Worm (Caenorhabditis elegans) whole organism, L4 larva: ENCODE results near the gene F31E3.6.
A peak's percentile ranks its signal among the peaks of the same experiment; 100 is the strongest.

Source experiments
- F10B5.3 ChIP-seq: sonication (generic microtip); optimal IDR thresholded peaks from 2 replicates; lab custom pipeline; 2016; ENCODE audit warnings: mild to moderate bottlenecking, missing genetic modification characterization, missing compliant biosample characterization
- F49E8.2 ChIP-seq: sonication (generic microtip); optimal IDR thresholded peaks from 2 replicates; lab custom pipeline; 2016; ENCODE audit warnings: missing compliant biosample characterization, mild to moderate bottlenecking, missing genetic modification characterization, borderline replicate concordance
- R02D3.7 ChIP-seq: fragments of 150-350 bp; sonication (generic microtip); optimal IDR thresholded peaks from 3 replicates; lab custom pipeline; 2014; ENCODE audit warnings: missing biosample characterization, missing genetic modification characterization
- T20F7.1 ChIP-seq: fragments of 200-800 bp; sonication (Bioruptor generic); optimal IDR thresholded peaks from 2 replicates; lab custom pipeline; 2018; ENCODE audit warnings: mild to moderate bottlenecking, missing genetic modification characterization, missing compliant biosample characterization
- T26A8.4 ChIP-seq: fragments of 200-800 bp; sonication (Bioruptor generic); IDR thresholded peaks from 2 replicates; pipeline ENCODE4 v1.3.6; 2022; ENCODE audit warnings: missing genetic modification characterization, missing compliant biosample characterization
- Y48G9A.11 ChIP-seq: fragments of 200-800 bp; sonication (Bioruptor generic); IDR thresholded peaks from 2 replicates; pipeline ENCODE4 v1.3.6; 2022; ENCODE audit warnings: missing genetic modification reagents, missing genetic modification characterization, missing compliant biosample characterization
- Y5F2A.4 ChIP-seq: fragments of 200-800 bp; sonication (Bioruptor generic); optimal IDR thresholded peaks from 2 replicates; lab custom pipeline; 2018; ENCODE audit warnings: mild to moderate bottlenecking, missing genetic modification characterization, missing compliant biosample characterization
- Y75B8A.6 ChIP-seq: fragments of 200-800 bp; sonication (Bioruptor generic); IDR thresholded peaks from 2 replicates; pipeline ENCODE4 v1.3.6; 2022; ENCODE audit warnings: missing genetic modification reagents, missing genetic modification characterization, missing compliant biosample characterization
- ZK337.2 ChIP-seq: fragments of 200-800 bp; sonication (Bioruptor generic); IDR thresholded peaks from 2 replicates; pipeline ENCODE4 v1.3.6; 2022; ENCODE audit warnings: missing genetic modification reagents, missing genetic modification characterization, missing compliant biosample characterization
- ZK546.5 ChIP-seq, 2 experiments: sonication (generic microtip); optimal IDR thresholded peaks; 2 replicates each; lab custom pipeline; 2017; ENCODE audit warnings: missing biosample characterization in 2 of 2, missing genetic modification characterization in 2 of 2
- aha-1 ChIP-seq: fragments of 150-350 bp; peaks from one replicate; lab custom pipeline; 2014; ENCODE audit warnings: missing biosample characterization, missing genetic modification characterization
- arid-1 ChIP-seq: fragments of 200-800 bp; sonication (Bioruptor generic); conservative IDR thresholded peaks from 2 replicates; pipeline ENCODE4 v1.3.6; 2022; ENCODE audit warnings: missing genetic modification reagents, missing genetic modification characterization, missing compliant biosample characterization
- daf-12 ChIP-seq: fragments of 150-350 bp; optimal IDR thresholded peaks from 2 replicates; lab custom pipeline; 2014; ENCODE audit warnings: missing biosample characterization, missing genetic modification reagents, missing genetic modification characterization
- daf-16 ChIP-seq, 3 experiments: sonication (generic microtip); optimal IDR thresholded peaks; 2 replicates each; lab custom pipeline; 2016 to 2017; ENCODE audit warnings: missing genetic modification characterization in 3 of 3, missing genetic modification reagents in 3 of 3, mild to moderate bottlenecking in 2 of 3, missing compliant biosample characterization in 2 of 3, missing biosample characterization in 1 of 3, moderate library complexity in 1 of 3
- daf-8 ChIP-seq: fragments of 200-800 bp; sonication (Bioruptor generic); IDR thresholded peaks from 2 replicates; pipeline ENCODE4 v1.3.6; 2022; ENCODE audit warnings: missing genetic modification characterization, missing compliant biosample characterization
- fos-1 ChIP-seq: fragments of 150-350 bp; optimal IDR thresholded peaks from 2 replicates; lab custom pipeline; 2014; ENCODE audit warnings: missing biosample characterization, missing genetic modification characterization
- lim-7 ChIP-seq: fragments of 200-800 bp; sonication (Bioruptor generic); IDR thresholded peaks from 2 replicates; pipeline ENCODE4 v1.3.6; 2022; ENCODE audit warnings: missing genetic modification characterization, missing compliant biosample characterization
- lin-1 ChIP-seq: fragments of 200-800 bp; sonication (Bioruptor generic); IDR thresholded peaks from 2 replicates; pipeline ENCODE4 v1.3.6; 2022; ENCODE audit warnings: missing genetic modification reagents, missing genetic modification characterization, missing compliant biosample characterization
- lin-13 ChIP-seq: fragments of 150-350 bp; optimal IDR thresholded peaks from 2 replicates; lab custom pipeline; 2014; ENCODE audit warnings: missing biosample characterization, missing genetic modification reagents, missing genetic modification characterization
- lin-29 ChIP-seq: fragments of 200-800 bp; sonication (Bioruptor generic); IDR thresholded peaks from 2 replicates; pipeline ENCODE4 v1.3.6; 2022; ENCODE audit warnings: missing genetic modification reagents, missing genetic modification characterization, missing compliant biosample characterization
- lin-38 ChIP-seq: fragments of 200-800 bp; sonication (Bioruptor generic); IDR thresholded peaks from 2 replicates; pipeline ENCODE4 v1.3.6; 2022; ENCODE audit warnings: missing genetic modification reagents, missing genetic modification characterization, missing compliant biosample characterization
- lsy-2 ChIP-seq, 2 experiments: fragments of 150-350 bp in 1 of 2; sonication (generic microtip) in 1 of 2; optimal IDR thresholded peaks; 2 replicates each; lab custom pipeline; 2014 to 2017; ENCODE audit warnings: missing biosample characterization in 2 of 2, missing genetic modification characterization in 2 of 2
- mdl-1 ChIP-seq, 2 experiments: fragments of 150-350 bp in 1 of 2; sonication (generic microtip) in 1 of 2; optimal IDR thresholded peaks; 2 replicates each; lab custom pipeline; 2014 to 2017; ENCODE audit warnings: missing biosample characterization in 2 of 2, missing genetic modification characterization in 2 of 2
- mes-2 ChIP-seq: sonication (generic microtip); optimal IDR thresholded peaks from 2 replicates; lab custom pipeline; 2016; ENCODE audit warnings: missing genotype, mild to moderate bottlenecking, missing genetic modification characterization, missing compliant biosample characterization; ENCODE audit not compliant: poor library complexity, severe bottlenecking
- nhr-237 ChIP-seq: sonication (generic microtip); optimal IDR thresholded peaks from 2 replicates; lab custom pipeline; 2017; ENCODE audit warnings: missing biosample characterization, missing genetic modification characterization
- nhr-41 ChIP-seq: fragments of 200-800 bp; sonication (Bioruptor generic); IDR thresholded peaks from 2 replicates; pipeline ENCODE4 v1.3.6; 2022; ENCODE audit warnings: missing genetic modification reagents, missing genetic modification characterization, missing compliant biosample characterization
- nhr-42 ChIP-seq: fragments of 200-800 bp; sonication (Bioruptor generic); IDR thresholded peaks from 2 replicates; pipeline ENCODE4 v1.3.6; 2022; ENCODE audit warnings: missing genetic modification characterization, missing compliant biosample characterization
- nhr-48 ChIP-seq: sonication (generic microtip); optimal IDR thresholded peaks from 2 replicates; lab custom pipeline; 2016; ENCODE audit warnings: mild to moderate bottlenecking, missing genetic modification characterization, missing compliant biosample characterization
- pha-4 ChIP-seq, 2 experiments: fragments of 150-350 bp in 1 of 2; fragments of 200-800 bp in 1 of 2; sonication (Bioruptor generic) in 1 of 2; IDR thresholded peaks in 1 of 2; optimal IDR thresholded peaks in 1 of 2; 2 replicates each; pipeline versions ENCODE4 v1.3.6 to Lab custom; 2014 to 2022; ENCODE audit warnings: missing genetic modification characterization in 2 of 2, missing genetic modification reagents in 2 of 2, missing biosample characterization in 1 of 2, missing compliant biosample characterization in 1 of 2
- rbr-2 ChIP-seq: sonication (generic microtip); optimal IDR thresholded peaks from 2 replicates; lab custom pipeline; 2016; ENCODE audit warnings: missing genotype, missing genetic modification characterization, missing compliant biosample characterization
- skn-1 ChIP-seq: fragments of 150-350 bp; optimal IDR thresholded peaks from 2 replicates; lab custom pipeline; 2014; ENCODE audit warnings: missing biosample characterization, missing genetic modification characterization
- snpc-1.2 ChIP-seq: fragments of 200-800 bp; sonication (Bioruptor generic); IDR thresholded peaks from 2 replicates; pipeline ENCODE4 v1.3.6; 2022; ENCODE audit warnings: missing genetic modification reagents, missing genetic modification characterization, missing compliant biosample characterization
- spr-1 ChIP-seq: sonication (generic microtip); optimal IDR thresholded peaks from 2 replicates; lab custom pipeline; 2016; ENCODE audit warnings: mild to moderate bottlenecking, missing genetic modification characterization, missing compliant biosample characterization
- spr-3 ChIP-seq: fragments of 200-800 bp; sonication (Bioruptor generic); optimal IDR thresholded peaks from 2 replicates; lab custom pipeline; 2018; ENCODE audit warnings: mild to moderate bottlenecking, missing genetic modification characterization, missing compliant biosample characterization
- tra-1 ChIP-seq: fragments of 200-800 bp; sonication (Bioruptor generic); IDR thresholded peaks from 2 replicates; pipeline ENCODE4 v1.3.6; 2022; ENCODE audit warnings: missing genetic modification reagents, missing genetic modification characterization, missing compliant biosample characterization
- unc-130 ChIP-seq: sonication (generic microtip); optimal IDR thresholded peaks from 2 replicates; lab custom pipeline; 2016; ENCODE audit warnings: missing genetic modification reagents, missing genetic modification characterization, missing compliant biosample characterization
- zag-1 ChIP-seq: fragments of 150-350 bp; optimal IDR thresholded peaks from 2 replicates; lab custom pipeline; 2014; ENCODE audit warnings: missing biosample characterization, missing genetic modification characterization
- zfp-3 ChIP-seq: fragments of 200-800 bp; sonication (Bioruptor generic); conservative IDR thresholded peaks from 2 replicates; pipeline ENCODE4 v1.3.6; 2022; ENCODE audit warnings: missing genetic modification reagents, missing genetic modification characterization, missing compliant biosample characterization
- zip-11 ChIP-seq: fragments of 200-800 bp; sonication (Bioruptor generic); IDR thresholded peaks from 2 replicates; pipeline ENCODE4 v1.3.6; 2022; ENCODE audit warnings: missing genetic modification characterization, missing compliant biosample characterization
- zip-2 ChIP-seq: fragments of 150-350 bp; optimal IDR thresholded peaks from 2 replicates; lab custom pipeline; 2014; ENCODE audit warnings: missing biosample characterization, missing genetic modification characterization
- ztf-11 ChIP-seq: fragments of 150-350 bp; optimal IDR thresholded peaks from 2 replicates; lab custom pipeline; 2014; ENCODE audit warnings: missing biosample characterization, missing genetic modification characterization

The F31E3.6 gene

ce11 chrIII:6969781-6970342 is 12.0 kb upstream of the F31E3.6 start:
- TF ChIP-seq zip-11 (GFP tag; lab: Robert Waterston, UW) (no peak), mes-2 (peak; percentile 37), lsy-2 (tag; optimal IDR thresholded peaks at IDR 0.05; lab: Kevin White, UChicago) (peak in 1 of 2 experiments; percentile 52), rbr-2 (tag; lab: Kevin White, UChicago) (no peak), Y5F2A.4 (GFP tag; lab: Kevin White, UChicago) (peak; percentile 44), Y75B8A.6 (0 out of 2 replicates have a peak, but pooled peaks have one; percentile 24), zag-1 (tag; lab: Kevin White, UChicago) (no peak), F10B5.3 (tag; lab: Kevin White, UChicago) (no peak), pha-4 (GFP tag; IDR thresholded peaks at IDR 0.05; lab: Robert Waterston, UW) (peak; percentile 59; the same call in 1 of the 2 replicates), pha-4 (tag; optimal IDR thresholded peaks at IDR 0.05; lab: Kevin White, UChicago) (no peak), zip-2 (tag; lab: Kevin White, UChicago) (no peak), zfp-3 (peak; percentile 34; the same call in 1 of the 2 replicates), T20F7.1 (GFP tag; lab: Kevin White, UChicago) (peak; percentile 32), nhr-237 (tag; lab: Kevin White, UChicago) (no peak), lim-7 (GFP tag; lab: Robert Waterston, UW) (peak; percentile 6; the same call in 1 of the 2 replicates), aha-1 (peak; percentile 20), snpc-1.2 (peak; percentile 76), lin-1 (peak; percentile 27; the same call in 1 of the 2 replicates), spr-3 (GFP tag; lab: Kevin White, UChicago) (no peak), lin-38 (GFP tag; lab: Robert Waterston, UW) (peak; percentile 70), R02D3.7 (peak; percentile 25), lin-13 (GFP tag; lab: Kevin White, UChicago) (peak; percentile 17), ZK337.2 (GFP tag; lab: Robert Waterston, UW) (no peak), spr-1 (tag; lab: Kevin White, UChicago) (no peak), daf-8 (no peak), ZK546.5 (tag; optimal IDR thresholded peaks at IDR 0.05; lab: Kevin White, UChicago) (no peak), lin-29 (GFP tag; lab: Robert Waterston, UW) (no peak), nhr-41 (GFP tag; lab: Robert Waterston, UW) (no peak), nhr-48 (peak; percentile 18), tra-1 (peak; percentile 28; the same call in 1 of the 2 replicates), unc-130 (peak; percentile 76), daf-16 (GFP tag; optimal IDR thresholded peaks at IDR 0.05; lab: Kevin White, UChicago) (no peak), daf-16 (tag; optimal IDR thresholded peaks at IDR 0.05; lab: Kevin White, UChicago) (peak; percentile 14), nhr-42 (GFP tag; lab: Robert Waterston, UW) (no peak), daf-12 (tag; lab: Kevin White, UChicago) (no peak), skn-1 (tag; lab: Kevin White, UChicago) (no peak), fos-1 (tag; lab: Kevin White, UChicago) (no peak), ztf-11 (tag; lab: Kevin White, UChicago) (no peak), T26A8.4 (GFP tag; lab: Robert Waterston, UW) (peak; percentile 52; the same call in 1 of the 2 replicates), mdl-1 (tag; optimal IDR thresholded peaks at IDR 0.05; lab: Kevin White, UChicago) (no peak), Y48G9A.11 (peak; percentile 84), F49E8.2 (tag; lab: Kevin White, UChicago) (peak; percentile 90), arid-1 (peak; percentile 76)
- TF ChIP-seq, all 104 proteins: peak for 22
